Worm (Caenorhabditis elegans) whole organism, L4 larva: Measurements from ENCODE around the gene Y51H4A.938.

ENCODE experiments used
- D1046.2 ChIP-seq: fragments of 200-800 bp; sonication (Bioruptor generic); IDR thresholded peaks from 2 replicates; pipeline ENCODE4 v1.3.6; 2022; ENCODE audit warnings: missing genetic modification characterization, missing compliant biosample characterization
- F26F4.8 ChIP-seq: fragments of 200-800 bp; sonication (Bioruptor generic); conservative IDR thresholded peaks from 2 replicates; pipeline ENCODE4 v1.3.6; 2022; ENCODE audit warnings: missing genetic modification characterization, missing compliant biosample characterization
- F44E2.7 ChIP-seq: fragments of 200-800 bp; sonication (Bioruptor generic); IDR thresholded peaks from 2 replicates; pipeline ENCODE4 v2.1.2; 2022; ENCODE audit warnings: missing genetic modification characterization, missing compliant biosample characterization
- T26A8.4 ChIP-seq: fragments of 200-800 bp; sonication (Bioruptor generic); IDR thresholded peaks from 2 replicates; pipeline ENCODE4 v1.3.6; 2022; ENCODE audit warnings: missing genetic modification characterization, missing compliant biosample characterization
- Y105C5A.15 ChIP-seq: fragments of 200-800 bp; sonication (Bioruptor generic); IDR thresholded peaks from 2 replicates; pipeline ENCODE4 v1.3.6; 2022; ENCODE audit warnings: missing genetic modification characterization, missing compliant biosample characterization
- Y75B8A.6 ChIP-seq: fragments of 200-800 bp; sonication (Bioruptor generic); IDR thresholded peaks from 2 replicates; pipeline ENCODE4 v1.3.6; 2022; ENCODE audit warnings: missing genetic modification reagents, missing genetic modification characterization, missing compliant biosample characterization
- ZK546.5 ChIP-seq, 2 experiments: sonication (generic microtip); optimal IDR thresholded peaks; 2 replicates each; lab custom pipeline; 2017; ENCODE audit warnings: missing biosample characterization in 2 of 2, missing genetic modification characterization in 2 of 2
- aly-2 ChIP-seq: sonication (generic microtip); optimal IDR thresholded peaks from 2 replicates; lab custom pipeline; 2018; ENCODE audit warnings: missing biosample characterization, missing genetic modification characterization
- arid-1 ChIP-seq: fragments of 200-800 bp; sonication (Bioruptor generic); conservative IDR thresholded peaks from 2 replicates; pipeline ENCODE4 v1.3.6; 2022; ENCODE audit warnings: missing genetic modification reagents, missing genetic modification characterization, missing compliant biosample characterization
- attf-4 ChIP-seq: sonication (generic microtip); optimal IDR thresholded peaks from 3 replicates; lab custom pipeline; 2017; ENCODE audit warnings: missing biosample characterization, missing genetic modification characterization
- ceh-20 ChIP-seq: fragments of 200-800 bp; sonication (Bioruptor generic); IDR thresholded peaks from 2 replicates; pipeline ENCODE4 v1.3.6; 2022; ENCODE audit warnings: missing genetic modification reagents, missing genetic modification characterization, missing compliant biosample characterization
- ces-1 ChIP-seq: fragments of 150-350 bp; sonication (generic microtip); optimal IDR thresholded peaks from 4 replicates; lab custom pipeline; 2014; ENCODE audit warnings: missing biosample characterization, missing genetic modification reagents, missing genetic modification characterization
- cey-2 ChIP-seq: sonication (generic microtip); optimal IDR thresholded peaks from 3 replicates; lab custom pipeline; 2017; ENCODE audit warnings: missing genetic modification characterization, mild to moderate bottlenecking, missing compliant biosample characterization, antibody characterized with exemption, borderline replicate concordance; ENCODE audit not compliant: insufficient read depth
- daf-8 ChIP-seq: fragments of 200-800 bp; sonication (Bioruptor generic); IDR thresholded peaks from 2 replicates; pipeline ENCODE4 v1.3.6; 2022; ENCODE audit warnings: missing genetic modification characterization, missing compliant biosample characterization
- dve-1 ChIP-seq: sonication (generic microtip); optimal IDR thresholded peaks from 2 replicates; lab custom pipeline; 2017; ENCODE audit warnings: antibody characterized with exemption, mild to moderate bottlenecking, missing genetic modification characterization, missing compliant biosample characterization; ENCODE audit not compliant: insufficient read depth
- hlh-11 ChIP-seq: fragments of 200-800 bp; sonication (Bioruptor generic); optimal IDR thresholded peaks from 2 replicates; lab custom pipeline; 2018; ENCODE audit warnings: mild to moderate bottlenecking, missing genetic modification characterization, missing compliant biosample characterization
- hlh-30 ChIP-seq: sonication (generic microtip); optimal IDR thresholded peaks from 2 replicates; lab custom pipeline; 2017; ENCODE audit warnings: antibody characterized with exemption, mild to moderate bottlenecking, missing genetic modification characterization, missing compliant biosample characterization; ENCODE audit not compliant: insufficient read depth
- lim-7 ChIP-seq: fragments of 200-800 bp; sonication (Bioruptor generic); IDR thresholded peaks from 2 replicates; pipeline ENCODE4 v1.3.6; 2022; ENCODE audit warnings: missing genetic modification characterization, missing compliant biosample characterization
- lin-13 ChIP-seq: fragments of 150-350 bp; optimal IDR thresholded peaks from 2 replicates; lab custom pipeline; 2014; ENCODE audit warnings: missing biosample characterization, missing genetic modification reagents, missing genetic modification characterization
- lin-39 ChIP-seq: fragments of 150-350 bp; optimal IDR thresholded peaks from 2 replicates; lab custom pipeline; 2014; ENCODE audit warnings: missing biosample characterization, missing genetic modification reagents, missing genetic modification characterization
- lir-3 ChIP-seq: sonication (generic microtip); optimal IDR thresholded peaks from 2 replicates; lab custom pipeline; 2016; ENCODE audit warnings: mild to moderate bottlenecking, missing genetic modification characterization, missing compliant biosample characterization
- lsy-2 ChIP-seq, 2 experiments: fragments of 150-350 bp in 1 of 2; sonication (generic microtip) in 1 of 2; optimal IDR thresholded peaks; 2 replicates each; lab custom pipeline; 2014 to 2017; ENCODE audit warnings: missing biosample characterization in 2 of 2, missing genetic modification characterization in 2 of 2
- madf-5 ChIP-seq, 2 experiments: fragments of 200-800 bp; sonication (Bioruptor generic); IDR thresholded peaks; 2 replicates each; pipeline ENCODE4 v1.3.6; 2022; ENCODE audit warnings: missing compliant biosample characterization in 2 of 2, missing genetic modification characterization in 2 of 2
- mdl-1 ChIP-seq, 2 experiments: fragments of 150-350 bp in 1 of 2; sonication (generic microtip) in 1 of 2; optimal IDR thresholded peaks; 2 replicates each; lab custom pipeline; 2014 to 2017; ENCODE audit warnings: missing biosample characterization in 2 of 2, missing genetic modification characterization in 2 of 2
- mes-2 ChIP-seq: sonication (generic microtip); optimal IDR thresholded peaks from 2 replicates; lab custom pipeline; 2016; ENCODE audit warnings: missing genotype, mild to moderate bottlenecking, missing genetic modification characterization, missing compliant biosample characterization; ENCODE audit not compliant: poor library complexity, severe bottlenecking
- mxl-2 ChIP-seq: fragments of 200-800 bp; sonication (Bioruptor generic); conservative IDR thresholded peaks from 2 replicates; pipeline ENCODE4 v1.3.6; 2022; ENCODE audit warnings: missing genetic modification reagents, missing genetic modification characterization, missing compliant biosample characterization
- nhr-10 ChIP-seq: fragments of 150-350 bp; optimal IDR thresholded peaks from 2 replicates; lab custom pipeline; 2014; ENCODE audit warnings: missing biosample characterization, missing genetic modification characterization
- nhr-102 ChIP-seq: sonication (generic microtip); optimal IDR thresholded peaks from 2 replicates; lab custom pipeline; 2016; ENCODE audit warnings: mild to moderate bottlenecking, missing genetic modification characterization, moderate library complexity, missing compliant biosample characterization
- nhr-11 ChIP-seq: fragments of 150-350 bp; optimal IDR thresholded peaks from 2 replicates; lab custom pipeline; 2014; ENCODE audit warnings: missing biosample characterization, missing genetic modification characterization
- nhr-111 ChIP-seq: fragments of 200-800 bp; sonication (Bioruptor generic); optimal IDR thresholded peaks from 2 replicates; lab custom pipeline; 2018; ENCODE audit warnings: mild to moderate bottlenecking, missing genetic modification characterization, missing compliant biosample characterization
- nhr-76 ChIP-seq: fragments of 150-350 bp; optimal IDR thresholded peaks from 2 replicates; lab custom pipeline; 2014; ENCODE audit warnings: missing biosample characterization, missing genetic modification characterization
- nhr-77 ChIP-seq: fragments of 150-350 bp; optimal IDR thresholded peaks from 2 replicates; lab custom pipeline; 2014; ENCODE audit warnings: missing biosample characterization, missing genetic modification characterization
- pha-4 ChIP-seq, 2 experiments: fragments of 150-350 bp in 1 of 2; fragments of 200-800 bp in 1 of 2; sonication (Bioruptor generic) in 1 of 2; IDR thresholded peaks in 1 of 2; optimal IDR thresholded peaks in 1 of 2; 2 replicates each; pipeline versions ENCODE4 v1.3.6 to Lab custom; 2014 to 2022; ENCODE audit warnings: missing genetic modification characterization in 2 of 2, missing genetic modification reagents in 2 of 2, missing biosample characterization in 1 of 2, missing compliant biosample characterization in 1 of 2
- sdz-12 ChIP-seq: fragments of 200-800 bp; sonication (Bioruptor generic); optimal IDR thresholded peaks from 2 replicates; lab custom pipeline; 2018; ENCODE audit warnings: mild to moderate bottlenecking, missing genetic modification characterization, missing compliant biosample characterization
- snpc-1.2 ChIP-seq: fragments of 200-800 bp; sonication (Bioruptor generic); IDR thresholded peaks from 2 replicates; pipeline ENCODE4 v1.3.6; 2022; ENCODE audit warnings: missing genetic modification reagents, missing genetic modification characterization, missing compliant biosample characterization
- snpc-4 ChIP-seq: fragments of 150-350 bp; optimal IDR thresholded peaks from 2 replicates; lab custom pipeline; 2014; ENCODE audit warnings: missing biosample characterization, missing genetic modification characterization
- spr-3 ChIP-seq: fragments of 200-800 bp; sonication (Bioruptor generic); optimal IDR thresholded peaks from 2 replicates; lab custom pipeline; 2018; ENCODE audit warnings: mild to moderate bottlenecking, missing genetic modification characterization, missing compliant biosample characterization
- unc-130 ChIP-seq: sonication (generic microtip); optimal IDR thresholded peaks from 2 replicates; lab custom pipeline; 2016; ENCODE audit warnings: missing genetic modification reagents, missing genetic modification characterization, missing compliant biosample characterization
- unc-62 ChIP-seq, 3 experiments: fragments of 150-350 bp in 1 of 3; sonication (generic microtip); optimal IDR thresholded peaks in 2 of 3; peaks in 1 of 3; 1 replicate in 1 of 3; 2 replicates in 2 of 3; lab custom pipeline; 2014 to 2017; ENCODE audit warnings: missing biosample characterization in 3 of 3, missing genetic modification characterization in 3 of 3, missing genetic modification reagents in 3 of 3, missing genotype in 1 of 3
- zfp-3 ChIP-seq: fragments of 200-800 bp; sonication (Bioruptor generic); conservative IDR thresholded peaks from 2 replicates; pipeline ENCODE4 v1.3.6; 2022; ENCODE audit warnings: missing genetic modification reagents, missing genetic modification characterization, missing compliant biosample characterization
- zip-11 ChIP-seq: fragments of 200-800 bp; sonication (Bioruptor generic); IDR thresholded peaks from 2 replicates; pipeline ENCODE4 v1.3.6; 2022; ENCODE audit warnings: missing genetic modification characterization, missing compliant biosample characterization
- ztf-11 ChIP-seq: fragments of 150-350 bp; optimal IDR thresholded peaks from 2 replicates; lab custom pipeline; 2014; ENCODE audit warnings: missing biosample characterization, missing genetic modification characterization

Gene Y51H4A.938

DNA sequence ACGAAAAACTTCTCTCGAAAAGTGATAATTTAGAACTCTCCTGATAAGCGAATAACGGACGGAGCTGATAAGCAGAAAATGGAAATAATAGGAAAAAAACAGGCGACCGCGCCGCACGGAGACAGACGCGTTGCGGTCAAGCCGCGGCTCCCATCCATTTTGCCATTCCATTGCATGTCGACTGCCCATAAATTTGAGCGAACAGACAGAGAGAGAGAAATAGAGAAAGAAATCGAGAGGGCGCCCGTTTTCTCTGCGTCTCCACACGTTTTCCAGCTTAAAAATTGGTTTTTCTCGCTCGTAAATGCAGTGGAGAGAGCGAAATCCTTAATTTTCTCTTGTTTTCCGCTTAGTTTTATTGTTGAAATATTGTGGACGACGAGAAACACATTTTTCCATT lies 20.9 kb downstream of the Y51H4A.938 start (continued):
- TF ChIP-seq hlh-11 (peak; percentile 88), aly-2 (tag; lab: Kevin White, UChicago) (no peak), Y75B8A.6 (no peak), F44E2.7 (GFP tag; lab: Robert Waterston, UW) (no peak), attf-4 (no peak), lim-7 (no peak), mxl-2 (no peak), mes-2 (tag; lab: Kevin White, UChicago) (peak; percentile 74), mdl-1 (tag; optimal IDR thresholded peaks at IDR 0.05; lab: Kevin White, UChicago) (no peak), ztf-11 (tag; lab: Kevin White, UChicago) (no peak)

DNA sequence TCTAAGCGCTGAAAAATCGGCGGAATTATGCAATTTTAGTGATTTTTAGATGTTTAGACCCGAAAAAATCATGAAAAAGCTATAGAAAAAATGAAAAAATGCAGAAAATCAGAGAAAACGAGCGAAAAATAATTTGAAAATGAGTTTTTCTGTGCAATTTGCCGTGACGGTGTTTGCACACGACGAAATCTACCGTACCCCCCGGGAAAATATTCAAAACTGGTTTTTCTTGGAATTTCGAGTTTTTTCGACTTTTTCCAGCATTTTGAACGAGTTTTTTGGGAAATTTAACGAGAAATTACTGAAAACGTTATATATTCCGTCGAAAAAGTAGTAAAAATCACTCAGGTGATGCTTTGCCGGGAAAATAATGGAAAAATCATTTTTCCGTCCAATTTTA lies 21.4 kb downstream of the Y51H4A.938 start:
- TF ChIP-seq lir-3 (tag; lab: Kevin White, UChicago) (no peak), pha-4 (GFP tag; IDR thresholded peaks at IDR 0.05; lab: Robert Waterston, UW) (no peak), pha-4 (tag; optimal IDR thresholded peaks at IDR 0.05; lab: Kevin White, UChicago) (no peak), snpc-1.2 (GFP tag; lab: Robert Waterston, UW) (peak; percentile 82), F44E2.7 (GFP tag; lab: Robert Waterston, UW) (no peak)
- TF ChIP-seq, all 104 proteins: peak for 1

DNA sequence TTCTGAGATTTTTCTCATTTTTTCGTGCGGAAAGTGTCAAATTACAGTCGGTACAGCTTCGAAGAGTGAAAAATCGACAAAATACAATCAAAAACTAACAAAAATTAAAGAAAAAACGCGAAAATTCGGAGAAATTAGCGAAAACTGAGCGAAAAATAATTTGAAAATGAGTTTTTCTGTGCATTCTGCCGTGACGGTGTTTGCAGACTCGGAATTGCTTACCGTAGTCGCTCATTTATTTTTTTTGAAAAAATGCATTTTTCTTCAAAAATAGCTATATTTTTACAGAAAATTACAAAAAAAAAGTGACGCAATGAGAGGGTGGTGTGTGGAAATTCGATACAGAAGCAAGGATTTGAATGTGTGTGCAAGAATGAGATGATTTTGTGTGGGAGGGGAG lies 22.1 kb downstream of the Y51H4A.938 start:
- peak in 1 of 2 experiments; percentile 17 for TF ChIP-seq lsy-2 (tag; optimal IDR thresholded peaks at IDR 0.05; lab: Kevin White, UChicago)
- TF ChIP-seq lin-13 (GFP tag; lab: Kevin White, UChicago), result no peak
- peak; percentile 58 for TF ChIP-seq snpc-1.2 (GFP tag; lab: Robert Waterston, UW)
- TF ChIP-seq nhr-10 (tag; lab: Kevin White, UChicago), result no peak

DNA sequence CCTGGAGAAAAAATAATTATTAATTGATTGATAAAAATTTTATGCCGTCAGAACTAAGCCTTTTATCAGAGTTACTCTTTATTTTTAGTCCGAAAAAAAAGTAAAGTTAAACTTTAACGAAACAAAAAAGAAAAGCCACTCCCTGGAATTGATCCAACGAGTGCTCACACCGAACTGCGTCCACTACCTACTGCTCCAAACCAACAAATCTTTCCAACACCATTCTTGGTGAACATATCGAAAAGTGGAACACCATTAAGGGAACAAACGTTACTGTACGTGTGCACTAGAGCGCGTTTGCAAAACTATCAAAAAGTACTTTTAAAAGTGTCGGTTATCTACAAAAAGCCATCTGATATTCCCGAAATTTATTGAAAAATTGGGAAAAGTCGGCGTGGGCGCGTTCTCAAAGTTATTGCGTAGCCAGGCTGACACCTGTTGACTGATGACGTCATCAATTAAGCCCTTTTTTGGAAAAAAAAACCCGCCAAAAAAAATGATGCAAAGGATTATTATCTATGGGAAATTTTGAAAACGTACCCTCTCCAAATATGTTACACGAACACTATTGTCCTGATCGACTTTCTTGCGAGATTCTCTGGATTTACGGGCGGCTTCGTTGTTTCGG lies 22.7 kb downstream of the Y51H4A.938 start:
- TF ChIP-seq madf-5 (GFP tag; IDR thresholded peaks at IDR 0.05; lab: Robert Waterston, UW) (peak; percentile 44 to 75; a peak in 3 of 4 replicates), sdz-12 (GFP tag; lab: Kevin White, UChicago) (no peak), mes-2 (tag; lab: Kevin White, UChicago) (peak; percentile 70), lim-7 (peak; percentile 94), zip-11 (GFP tag; lab: Robert Waterston, UW) (no peak), F26F4.8 (GFP tag; lab: Robert Waterston, UW) (peak; percentile 96), nhr-77 (tag; lab: Kevin White, UChicago) (no peak), lin-39 (tag; lab: Kevin White, UChicago) (no peak), nhr-102 (tag; lab: Kevin White, UChicago) (no peak), Y105C5A.15 (peak; percentile 89), ces-1 (GFP tag; lab: Kevin White, UChicago) (no peak), unc-62 (GFP tag; optimal IDR thresholded peaks at IDR 0.05 in 1 of 2; lab: Kevin White, UChicago) (no peak), unc-62 (tag; optimal IDR thresholded peaks at IDR 0.05; lab: Kevin White, UChicago) (no peak), snpc-4 (tag; lab: Kevin White, UChicago) (no peak), daf-8 (no peak), dve-1 (tag; lab: Kevin White, UChicago) (no peak), hlh-30 (no peak), Y75B8A.6 (peak; percentile 69; the same call in 1 of the 2 replicates), nhr-11 (tag; lab: Kevin White, UChicago) (no peak), nhr-111 (GFP tag; lab: Kevin White, UChicago) (no peak), T26A8.4 (GFP tag; lab: Robert Waterston, UW) (peak; percentile 74), spr-3 (peak; percentile 49), ZK546.5 (tag; optimal IDR thresholded peaks at IDR 0.05; lab: Kevin White, UChicago) (no peak), nhr-76 (tag; lab: Kevin White, UChicago) (no peak), nhr-10 (tag; lab: Kevin White, UChicago) (no peak), D1046.2 (peak; percentile 75; the same call in 1 of the 2 replicates), cey-2 (tag; lab: Kevin White, UChicago) (no peak), arid-1 (peak; percentile 88), unc-130 (GFP tag; lab: Kevin White, UChicago) (peak; percentile 28), zfp-3 (no peak), ceh-20 (no peak), lsy-2 (tag; optimal IDR thresholded peaks at IDR 0.05; lab: Kevin White, UChicago) (no peak)
